Fruit fly (Drosophila melanogaster): ENCODE data around the gene Mt2.

DNA sequence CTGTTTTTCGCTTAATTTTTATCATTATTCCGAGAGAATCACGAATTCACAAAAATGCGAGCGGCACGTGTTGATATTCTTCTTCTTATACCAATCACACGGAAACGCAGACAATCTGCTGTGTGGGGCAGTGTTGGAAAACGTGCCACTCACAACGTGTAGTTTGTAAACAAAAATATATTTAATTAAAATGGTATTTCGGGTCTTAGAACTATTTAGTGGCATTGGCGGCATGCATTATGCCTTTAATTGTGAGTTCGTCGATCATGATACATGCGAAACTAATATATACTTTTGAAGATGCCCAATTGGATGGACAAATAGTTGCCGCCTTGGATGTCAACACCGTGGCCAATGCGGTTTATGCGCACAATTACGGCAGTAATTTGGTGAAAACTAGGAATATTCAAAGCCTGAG is at the start of gene Mt2, which contains the start of gene CG6712:
- TF ChIP-seq ken (GFP tag; IDR thresholded peaks at IDR 0.05), result no peak
- peak; percentile 93 for TF ChIP-seq Max (GFP tag; optimal IDR thresholded peaks at IDR 0.05)
- no peak for TF ChIP-seq CG4282 (GFP tag; optimal IDR thresholded peaks at IDR 0.05)
- no peak for TF ChIP-seq CG4360 (GFP tag; IDR thresholded peaks at IDR 0.05)
